Fruit fly (Drosophila melanogaster) whole organism, wandering third instar larva: ENCODE results near the gene CG13721.

Experiments used
- Abd-B ChIP-seq: fragments of >200 bp; optimal IDR thresholded peaks from 2 replicates; lab custom pipeline; 2017; ENCODE audit warnings: missing biosample characterization, missing genetic modification characterization
- CG32264 ChIP-seq: fragments of 200-800 bp; sonication (Bioruptor generic); optimal IDR thresholded peaks from 2 replicates; lab custom pipeline; 2016; ENCODE audit warnings: missing biosample characterization, missing genetic modification characterization
- CG9705 ChIP-seq: fragments of 200-800 bp; sonication (Bioruptor generic); optimal IDR thresholded peaks from 2 replicates; lab custom pipeline; 2018; ENCODE audit warnings: missing biosample characterization, mild to moderate bottlenecking, missing genetic modification characterization
- CrebA ChIP-seq: fragments of 200-800 bp; sonication (Bioruptor generic); optimal IDR thresholded peaks from 2 replicates; lab custom pipeline; 2016; ENCODE audit warnings: missing biosample characterization, mild to moderate bottlenecking, missing genetic modification characterization, borderline replicate concordance
- Dfd ChIP-seq: fragments of >200 bp; optimal IDR thresholded peaks from 2 replicates; lab custom pipeline; 2017; ENCODE audit warnings: missing biosample characterization, missing genetic modification characterization
- Dif ChIP-seq: fragments of 200-275, 200-300 bp; sonication (Bioruptor generic); optimal IDR thresholded peaks from 2 replicates; lab custom pipeline; 2018; ENCODE audit warnings: missing biosample characterization, missing genetic modification characterization; ENCODE audit not compliant: partially characterized antibody
- GATAd ChIP-seq: sonication (Bioruptor generic); optimal IDR thresholded peaks from 2 replicates; lab custom pipeline; 2016; ENCODE audit warnings: missing biosample characterization, missing genetic modification characterization
- HLH106 ChIP-seq: fragments of 200-800 bp; optimal IDR thresholded peaks from 3 replicates; lab custom pipeline; 2019; ENCODE audit warnings: missing biosample characterization, mild to moderate bottlenecking, missing genetic modification characterization, moderate library complexity
- Hnf4 ChIP-seq: fragments of 200-800 bp; sonication (Bioruptor generic); optimal IDR thresholded peaks from 2 replicates; lab custom pipeline; 2016; ENCODE audit warnings: missing biosample characterization, mild to moderate bottlenecking, missing genetic modification characterization
- Hr78 ChIP-seq: fragments of >200 bp; optimal IDR thresholded peaks from 2 replicates; lab custom pipeline; 2017; ENCODE audit warnings: missing biosample characterization, missing genetic modification characterization
- Hr83 ChIP-seq: fragments of 200-300 bp; sonication (Bioruptor generic); optimal IDR thresholded peaks from 2 replicates; lab custom pipeline; 2016; ENCODE audit warnings: missing biosample characterization, mild to moderate bottlenecking, missing genetic modification characterization, moderate library complexity; ENCODE audit not compliant: poor library complexity, severe bottlenecking
- Mio ChIP-seq: sonication (Bioruptor generic); optimal IDR thresholded peaks from 2 replicates; lab custom pipeline; 2016; ENCODE audit warnings: missing biosample characterization, missing genetic modification characterization
- Myc ChIP-seq: fragments of >200 bp; optimal IDR thresholded peaks from 2 replicates; lab custom pipeline; 2017
- N ChIP-seq: fragments of >200 bp; optimal IDR thresholded peaks from 2 replicates; lab custom pipeline; 2018; ENCODE audit warnings: missing biosample characterization, missing external identifiers, missing genetic modification characterization
- OdsH ChIP-seq: fragments of 200-800 bp; sonication (Bioruptor generic); optimal IDR thresholded peaks from 2 replicates; lab custom pipeline; 2016; ENCODE audit warnings: missing biosample characterization, mild to moderate bottlenecking, missing genetic modification characterization
- Sp1 ChIP-seq: fragments of 200-800 bp; sonication (Bioruptor generic); optimal IDR thresholded peaks from 3 replicates; lab custom pipeline; 2019; ENCODE audit warnings: missing biosample characterization, mild to moderate bottlenecking, missing genetic modification characterization, moderate library complexity
- Vsx2 ChIP-seq: fragments of 200-300, 225-300 bp; sonication (Bioruptor generic); optimal IDR thresholded peaks from 2 replicates; lab custom pipeline; 2018; ENCODE audit warnings: missing biosample characterization, missing genetic modification characterization; ENCODE audit not compliant: partially characterized antibody
- br ChIP-seq: fragments of 200-800 bp; sonication (Bioruptor generic); optimal IDR thresholded peaks from 2 replicates; lab custom pipeline; 2016; ENCODE audit warnings: missing biosample characterization, missing genetic modification characterization
- brk ChIP-seq: fragments of 200-800 bp; sonication (Bioruptor generic); optimal IDR thresholded peaks from 2 replicates; lab custom pipeline; 2016; ENCODE audit warnings: missing biosample characterization, mild to moderate bottlenecking, missing genetic modification characterization
- dl ChIP-seq, 2 experiments: fragments of 175-275, 200-275 bp in 1 of 2; fragments of 200-275 bp in 1 of 2; sonication (Bioruptor generic); optimal IDR thresholded peaks; lab custom pipeline; 2018; ENCODE audit warnings: mild to moderate bottlenecking in 2 of 2, missing biosample characterization in 2 of 2, missing genetic modification characterization in 2 of 2, moderate library complexity in 2 of 2; ENCODE audit not compliant: partially characterized antibody in 2 of 2, insufficient read depth in 1 of 2
- dmrt93B ChIP-seq: fragments of 200-800 bp; sonication (Bioruptor generic); optimal IDR thresholded peaks from 2 replicates; lab custom pipeline; 2018; ENCODE audit warnings: missing biosample characterization, mild to moderate bottlenecking, missing genetic modification characterization
- dsf ChIP-seq: sonication (Bioruptor generic); optimal IDR thresholded peaks from 2 replicates; lab custom pipeline; 2016; ENCODE audit warnings: missing biosample characterization, missing genetic modification characterization, borderline replicate concordance
- ey ChIP-seq: fragments of 200-800 bp; sonication (Bioruptor generic); optimal IDR thresholded peaks from 2 replicates; lab custom pipeline; 2016; ENCODE audit warnings: missing biosample characterization, missing genetic modification characterization
- foxo ChIP-seq, 2 experiments: fragments of 200-800 bp; sonication (Bioruptor generic); optimal IDR thresholded peaks; 2 replicates in 1 of 2; 3 replicates in 1 of 2; lab custom pipeline; 2016 to 2017; ENCODE audit warnings: missing biosample characterization in 2 of 2, missing genetic modification characterization in 2 of 2
- fru ChIP-seq: fragments of 200-800 bp; sonication (Bioruptor generic); optimal IDR thresholded peaks from 3 replicates; lab custom pipeline; 2016; ENCODE audit warnings: missing biosample characterization, mild to moderate bottlenecking, missing genetic modification characterization
- h ChIP-seq: fragments of 200-800 bp; sonication (Bioruptor generic); optimal IDR thresholded peaks from 3 replicates; lab custom pipeline; 2016; ENCODE audit warnings: missing biosample characterization, mild to moderate bottlenecking, missing genetic modification characterization
- jim ChIP-seq: fragments of 175-275, 200-325 bp; sonication (Bioruptor generic); optimal IDR thresholded peaks from 2 replicates; lab custom pipeline; 2016; ENCODE audit warnings: missing biosample characterization, mild to moderate bottlenecking, missing genetic modification characterization
- lola ChIP-seq: fragments of >200 bp; optimal IDR thresholded peaks from 2 replicates; lab custom pipeline; 2017; ENCODE audit warnings: missing biosample characterization, missing genetic modification characterization
- pan ChIP-seq: fragments of >200 bp; optimal IDR thresholded peaks from 2 replicates; lab custom pipeline; 2017
- psq ChIP-seq: fragments of 200-800 bp; sonication (Bioruptor generic); optimal IDR thresholded peaks from 3 replicates; lab custom pipeline; 2017; ENCODE audit warnings: missing biosample characterization, mild to moderate bottlenecking, missing genetic modification characterization, moderate library complexity
- rgr ChIP-seq: fragments of 200-800 bp; sonication (Bioruptor generic); optimal IDR thresholded peaks from 3 replicates; lab custom pipeline; 2016; ENCODE audit warnings: missing biosample characterization, mild to moderate bottlenecking, missing genetic modification characterization
- sage ChIP-seq: fragments of 200-800 bp; sonication (Bioruptor generic); optimal IDR thresholded peaks from 2 replicates; lab custom pipeline; 2016; ENCODE audit warnings: missing biosample characterization, mild to moderate bottlenecking, missing genetic modification characterization
- sv ChIP-seq: fragments of 200-800 bp; sonication (Bioruptor generic); optimal IDR thresholded peaks from 3 replicates; lab custom pipeline; 2016; ENCODE audit warnings: missing biosample characterization, missing genetic modification characterization
- tai ChIP-seq: sonication (Bioruptor generic); optimal IDR thresholded peaks from 2 replicates; lab custom pipeline; 2016; ENCODE audit warnings: missing biosample characterization, missing genetic modification characterization
- usp ChIP-seq: fragments of >200 bp; optimal IDR thresholded peaks from 2 replicates; lab custom pipeline; 2017; ENCODE audit warnings: missing biosample characterization, missing genetic modification characterization
- woc ChIP-seq: sonication (Bioruptor generic); optimal IDR thresholded peaks from 2 replicates; lab custom pipeline; 2016; ENCODE audit warnings: missing biosample characterization, mild to moderate bottlenecking, missing genetic modification characterization

Gene CG13721

DNA sequence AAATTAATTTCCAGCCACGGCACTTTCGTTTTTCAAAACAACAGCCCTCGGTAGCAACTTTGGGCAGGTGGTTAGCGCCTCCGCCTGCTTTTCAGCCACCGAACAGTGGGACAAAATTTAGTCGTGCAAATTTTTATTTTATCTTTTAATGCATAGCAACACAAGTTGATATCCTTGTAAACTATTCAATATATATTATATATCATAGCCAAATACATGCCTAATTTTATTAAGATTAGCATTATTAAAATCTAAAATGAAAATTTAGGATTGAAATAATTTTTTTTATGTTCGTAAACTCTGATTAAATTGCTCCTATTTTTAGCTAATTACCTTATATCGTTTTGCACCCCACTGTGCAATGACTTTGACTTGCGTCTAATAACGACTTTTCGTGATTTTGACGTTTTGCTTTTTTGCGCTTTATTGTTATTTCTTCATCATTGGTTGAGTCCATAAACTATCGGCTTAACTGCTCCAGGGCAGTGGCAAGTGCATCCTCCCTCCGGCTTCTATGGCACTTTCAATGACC lies 11.4 kb upstream of the CG13721 start:
- TF ChIP-seq Mio (no peak), pan (lab: Kevin White, UChicago) (no peak), jim (GFP tag; lab: Kevin White, UChicago) (no peak), dsf (GFP tag; lab: Kevin White, UChicago) (no peak), Dfd (GFP tag; lab: Kevin White, UChicago) (no peak), Hr78 (no peak), fru (GFP tag; lab: Kevin White, UChicago) (no peak), Vsx2 (GFP tag; lab: Kevin White, UChicago) (no peak), h (GFP tag; lab: Kevin White, UChicago) (no peak), OdsH (GFP tag; lab: Kevin White, UChicago) (no peak), usp (GFP tag; lab: Kevin White, UChicago) (no peak), sv (GFP tag; lab: Kevin White, UChicago) (no peak), foxo (GFP tag; optimal IDR thresholded peaks at IDR 0.05; lab: Kevin White, UChicago) (no peak), CG9705 (no peak), N (GFP tag; lab: Kevin White, UChicago) (no peak), HLH106 (tag; lab: Kevin White, UChicago) (no peak), dl (GFP tag; optimal IDR thresholded peaks at IDR 0.05; lab: Kevin White, UChicago; ENCODE audit: insufficient read depth in 1 of 2, partially characterized antibody in 2 of 2) (no peak), Dif (no peak), sage (GFP tag; lab: Kevin White, UChicago) (no peak)

DNA sequence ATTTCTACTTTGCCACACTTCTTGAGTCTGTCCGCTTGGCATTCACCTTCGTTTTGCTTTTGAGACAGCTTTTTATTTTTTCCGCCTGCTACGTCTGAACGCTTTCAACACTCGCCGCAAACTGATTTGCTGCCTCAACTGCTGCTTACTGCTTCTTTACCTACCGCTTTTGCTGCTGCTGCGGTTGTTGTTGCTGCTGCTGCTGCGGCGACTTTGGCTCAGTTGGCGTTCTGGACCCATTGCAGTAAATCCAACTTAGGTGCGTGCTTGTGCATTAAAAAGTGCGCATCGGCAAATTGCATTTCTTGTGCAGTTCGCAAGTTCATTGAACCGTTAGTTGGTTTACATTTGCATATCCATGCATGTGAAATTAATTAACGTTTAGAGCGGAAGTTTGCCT lies 10.7 kb upstream of the CG13721 start, which contains the start of gene NT1:
Gene NT1, minus strand, starts transcription at position 127 of the 400 bp plus-strand sequence.
- no peak for TF ChIP-seq Hnf4
- TF ChIP-seq Sp1, result no peak
- no peak for TF ChIP-seq CrebA (GFP tag; lab: Kevin White, UChicago)
- no peak for TF ChIP-seq brk (GFP tag; lab: Kevin White, UChicago)
- TF ChIP-seq tai (GFP tag; lab: Kevin White, UChicago), result no peak
- TF ChIP-seq Myc (lab: Kevin White, UChicago), result no peak
- no peak for TF ChIP-seq lola (GFP tag; lab: Kevin White, UChicago)
- no peak for TF ChIP-seq OdsH (GFP tag; lab: Kevin White, UChicago)
- no peak for TF ChIP-seq Dif
- TF ChIP-seq dsf (GFP tag; lab: Kevin White, UChicago), result no peak
- TF ChIP-seq CG9705, result no peak
- TF ChIP-seq sage (GFP tag; lab: Kevin White, UChicago), result no peak
- TF ChIP-seq Dfd (GFP tag; lab: Kevin White, UChicago), result no peak
- no peak for TF ChIP-seq foxo (GFP tag; optimal IDR thresholded peaks at IDR 0.05; lab: Kevin White, UChicago)
- TF ChIP-seq pan (lab: Kevin White, UChicago), result no peak

DNA sequence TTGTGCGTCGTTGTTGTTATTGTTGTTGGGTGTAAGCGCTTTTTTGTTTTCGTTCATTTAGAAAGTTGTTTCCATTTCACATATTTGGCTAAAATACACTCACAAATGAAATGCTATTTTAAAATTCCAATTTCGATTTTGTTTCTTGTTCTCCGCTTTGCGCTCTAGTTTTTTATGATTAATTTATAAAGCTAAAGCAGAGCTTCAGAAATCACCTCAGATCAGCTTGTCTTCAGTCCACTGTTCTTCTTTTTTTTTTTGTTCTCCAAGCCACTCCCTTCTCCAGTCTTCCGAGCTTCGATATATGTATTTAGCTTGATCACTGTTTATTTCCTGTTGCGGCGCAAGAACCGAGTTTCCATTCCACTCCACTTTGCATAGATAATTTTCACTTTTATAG lies 10.3 kb upstream of the CG13721 start:
- TF ChIP-seq rgr (GFP tag; lab: Kevin White, UChicago) (no peak), brk (GFP tag; lab: Kevin White, UChicago) (no peak), br (no peak), Myc (lab: Kevin White, UChicago) (no peak), Abd-B (GFP tag; lab: Kevin White, UChicago) (no peak), woc (GFP tag; lab: Kevin White, UChicago) (no peak), GATAd (GFP tag; lab: Kevin White, UChicago) (no peak), foxo (GFP tag; optimal IDR thresholded peaks at IDR 0.05; lab: Kevin White, UChicago) (no peak), jim (GFP tag; lab: Kevin White, UChicago) (no peak), pan (lab: Kevin White, UChicago) (no peak), usp (GFP tag; lab: Kevin White, UChicago) (no peak), CG32264 (no peak), Sp1 (no peak), Hnf4 (no peak), psq (GFP tag; lab: Kevin White, UChicago) (no peak)

dm6 chr3L:4501406-4501805 lies 3.8 kb upstream of the CG13721 start:
- TF ChIP-seq Hr78 (no peak), GATAd (GFP tag; lab: Kevin White, UChicago) (no peak), CrebA (GFP tag; lab: Kevin White, UChicago) (no peak), ey (GFP tag; lab: Kevin White, UChicago) (no peak), Dfd (GFP tag; lab: Kevin White, UChicago) (no peak), usp (GFP tag; lab: Kevin White, UChicago) (no peak), Hnf4 (no peak), CG32264 (no peak), dmrt93B (GFP tag; lab: Kevin White, UChicago) (no peak), rgr (GFP tag; lab: Kevin White, UChicago) (no peak), HLH106 (tag; lab: Kevin White, UChicago) (no peak), foxo (GFP tag; optimal IDR thresholded peaks at IDR 0.05; lab: Kevin White, UChicago) (no peak), sv (GFP tag; lab: Kevin White, UChicago) (no peak), dl (GFP tag; optimal IDR thresholded peaks at IDR 0.05; lab: Kevin White, UChicago; ENCODE audit: insufficient read depth in 1 of 2, partially characterized antibody in 2 of 2) (no peak), Hr83 (GFP tag; lab: Kevin White, UChicago) (no peak)
